Worm (Caenorhabditis elegans) whole organism, young adult: ENCODE data around the gene dhc-3.

Experiments
- B0019.2 ChIP-seq: fragments of 200-800 bp; sonication (Bioruptor generic); conservative IDR thresholded peaks from 2 replicates; pipeline ENCODE4 v1.3.6; 2022; ENCODE audit warnings: missing genetic modification reagents, missing genetic modification characterization, missing compliant biosample characterization
- B0336.3 ChIP-seq: fragments of 200-800 bp; sonication (Bioruptor generic); IDR thresholded peaks from 2 replicates; pipeline ENCODE4 v1.3.6; 2022; ENCODE audit warnings: missing genetic modification characterization, missing compliant biosample characterization
- C06A6.2 ChIP-seq: fragments of 200-800 bp; sonication (Bioruptor generic); conservative IDR thresholded peaks from 2 replicates; pipeline ENCODE4 v1.3.6; 2022; ENCODE audit warnings: missing genetic modification characterization, missing compliant biosample characterization
- F22D6.2 ChIP-seq: sonication (generic microtip); optimal IDR thresholded peaks from 2 replicates; lab custom pipeline; 2016; ENCODE audit warnings: mild to moderate bottlenecking, missing genetic modification characterization, missing compliant biosample characterization
- F23B12.7 ChIP-seq: sonication (generic microtip); optimal IDR thresholded peaks from 2 replicates; lab custom pipeline; 2017; ENCODE audit warnings: missing genetic modification characterization, mild to moderate bottlenecking, missing compliant biosample characterization, antibody characterized with exemption, moderate library complexity; ENCODE audit not compliant: insufficient read depth
- F33H1.4 ChIP-seq: fragments of 200-800 bp; sonication (Bioruptor generic); IDR thresholded peaks from 2 replicates; pipeline ENCODE4 v1.3.6; 2022; ENCODE audit warnings: missing genetic modification reagents, missing genetic modification characterization, missing compliant biosample characterization
- F55B11.4 ChIP-seq: sonication (generic microtip); optimal IDR thresholded peaks from 2 replicates; lab custom pipeline; 2016; ENCODE audit warnings: missing compliant biosample characterization, missing genetic modification characterization, borderline replicate concordance; ENCODE audit not compliant: insufficient read depth
- K12H6.12 ChIP-seq: fragments of 200-800 bp; sonication (Bioruptor generic); optimal IDR thresholded peaks from 2 replicates; lab custom pipeline; 2018; ENCODE audit warnings: mild to moderate bottlenecking, missing genetic modification characterization, missing compliant biosample characterization
- T07F8.4 ChIP-seq: sonication (generic microtip); optimal IDR thresholded peaks from 2 replicates; lab custom pipeline; 2016; ENCODE audit warnings: mild to moderate bottlenecking, missing genetic modification characterization, moderate library complexity, missing compliant biosample characterization
- akir-1 ChIP-seq: fragments of 200-800 bp; sonication (Bioruptor generic); optimal IDR thresholded peaks from 2 replicates; lab custom pipeline; 2018; ENCODE audit warnings: mild to moderate bottlenecking, missing genetic modification characterization, moderate library complexity, missing compliant biosample characterization
- ama-1 ChIP-seq, 3 experiments: fragments of 150-350 bp in 1 of 3; sonication (generic microtip) in 2 of 3; optimal IDR thresholded peaks; 2 replicates each; lab custom pipeline; 2014 to 2018; ENCODE audit warnings: missing biosample characterization in 2 of 3, missing genetic modification characterization in 2 of 3, missing genetic modification reagents in 2 of 3
- atf-7 ChIP-seq: sonication (generic microtip); optimal IDR thresholded peaks from 2 replicates; lab custom pipeline; 2017; ENCODE audit warnings: mild to moderate bottlenecking, missing genetic modification characterization, missing compliant biosample characterization
- attf-6 ChIP-seq: fragments of 200-800 bp; sonication (Bioruptor generic); IDR thresholded peaks from 2 replicates; pipeline ENCODE4 v1.3.6; 2022; ENCODE audit warnings: missing genetic modification reagents, missing genetic modification characterization, missing compliant biosample characterization
- bed-1 ChIP-seq: fragments of 200-800 bp; sonication (Bioruptor generic); IDR thresholded peaks from 2 replicates; pipeline ENCODE4 v1.3.6; 2022; ENCODE audit warnings: missing genetic modification reagents, missing genetic modification characterization, missing compliant biosample characterization
- cebp-1 ChIP-seq, 2 experiments: fragments of 200-800 bp in 1 of 2; sonication (Bioruptor generic) in 1 of 2; sonication (generic microtip) in 1 of 2; IDR thresholded peaks in 1 of 2; optimal IDR thresholded peaks in 1 of 2; 2 replicates each; pipeline versions ENCODE4 v1.3.6 to Lab custom; 2017 to 2022; ENCODE audit warnings: missing compliant biosample characterization in 2 of 2, missing genetic modification characterization in 2 of 2, mild to moderate bottlenecking in 1 of 2, missing genetic modification reagents in 1 of 2, moderate library complexity in 1 of 2
- ceh-27 ChIP-seq: fragments of 200-800 bp; sonication (Bioruptor generic); optimal IDR thresholded peaks from 2 replicates; lab custom pipeline; 2018; ENCODE audit warnings: mild to moderate bottlenecking, missing genetic modification characterization, moderate library complexity, missing compliant biosample characterization
- ceh-91 ChIP-seq: fragments of 200-800 bp; sonication (Bioruptor generic); IDR thresholded peaks from 2 replicates; pipeline ENCODE4 v1.3.6; 2022; ENCODE audit warnings: missing genetic modification reagents, missing genetic modification characterization, missing compliant biosample characterization
- dox-1 ChIP-seq: fragments of 200-800 bp; sonication (Bioruptor generic); IDR thresholded peaks from 2 replicates; pipeline ENCODE4 v1.3.6; 2022; ENCODE audit warnings: missing genetic modification reagents, missing genetic modification characterization, missing compliant biosample characterization
- efl-1 ChIP-seq: fragments of 150-350 bp; optimal IDR thresholded peaks from 2 replicates; lab custom pipeline; 2014; ENCODE audit warnings: missing biosample characterization, missing genetic modification reagents, missing genetic modification characterization
- hmg-1.2 ChIP-seq: fragments of 200-800 bp; sonication (Bioruptor generic); IDR thresholded peaks from 2 replicates; pipeline ENCODE4 v1.3.6; 2022; ENCODE audit warnings: missing genetic modification reagents, missing genetic modification characterization, missing compliant biosample characterization
- hmg-20 ChIP-seq: fragments of 200-800 bp; sonication (Bioruptor generic); IDR thresholded peaks from 2 replicates; pipeline ENCODE4 v1.3.6; 2022; ENCODE audit warnings: missing genetic modification reagents, missing genetic modification characterization, missing compliant biosample characterization
- let-526 ChIP-seq: fragments of 200-800 bp; sonication (Bioruptor generic); IDR thresholded peaks from 2 replicates; pipeline ENCODE4 v1.3.6; 2022; ENCODE audit warnings: missing genetic modification reagents, missing genetic modification characterization, missing compliant biosample characterization
- lin-35 ChIP-seq, 3 experiments: fragments of 150-350 bp in 2 of 3; sonication (generic microtip) in 1 of 3; optimal IDR thresholded peaks; 2 replicates each; lab custom pipeline; 2014 to 2018; ENCODE audit warnings: missing biosample characterization in 3 of 3, missing genetic modification characterization in 3 of 3, missing genetic modification reagents in 3 of 3
- madf-3 ChIP-seq: fragments of 200-800 bp; sonication (Bioruptor generic); IDR thresholded peaks from 2 replicates; pipeline ENCODE4 v1.3.6; 2022; ENCODE audit warnings: missing genetic modification reagents, missing genetic modification characterization, missing compliant biosample characterization
- madf-6 ChIP-seq: fragments of 200-800 bp; sonication (Bioruptor generic); IDR thresholded peaks from 2 replicates; pipeline ENCODE4 v1.3.6; 2022; ENCODE audit warnings: missing genetic modification reagents, missing genetic modification characterization, missing compliant biosample characterization
- mcd-1 ChIP-seq: fragments of 200-800 bp; sonication (Bioruptor generic); IDR thresholded peaks from 2 replicates; pipeline ENCODE4 v1.3.6; 2022; ENCODE audit warnings: missing genetic modification reagents, missing genetic modification characterization, missing compliant biosample characterization
- nfya-1 ChIP-seq: sonication (generic microtip); optimal IDR thresholded peaks from 2 replicates; lab custom pipeline; 2017; ENCODE audit warnings: antibody characterized with exemption, missing compliant biosample characterization, missing genetic modification characterization, borderline replicate concordance; ENCODE audit not compliant: insufficient read depth
- nhr-179 ChIP-seq: sonication (generic microtip); optimal IDR thresholded peaks from 2 replicates; lab custom pipeline; 2016; ENCODE audit warnings: mild to moderate bottlenecking, missing genetic modification characterization, missing compliant biosample characterization
- nhr-80 ChIP-seq: sonication (generic microtip); optimal IDR thresholded peaks from 2 replicates; lab custom pipeline; 2016; ENCODE audit warnings: missing genetic modification characterization, missing compliant biosample characterization
- rcor-1 ChIP-seq: fragments of 200-800 bp; sonication (Bioruptor generic); IDR thresholded peaks from 2 replicates; pipeline ENCODE4 v1.3.6; 2022; ENCODE audit warnings: missing genetic modification reagents, missing genetic modification characterization, missing compliant biosample characterization
- rec-8 ChIP-seq, 2 experiments: sonication (generic microtip); optimal IDR thresholded peaks; 2 replicates each; lab custom pipeline; 2016; ENCODE audit warnings: mild to moderate bottlenecking in 2 of 2, missing genetic modification characterization in 2 of 2, missing genetic modification reagents in 2 of 2, missing genotype in 2 of 2, missing biosample characterization in 1 of 2, missing compliant biosample characterization in 1 of 2, moderate library complexity in 1 of 2
- repo-1 ChIP-seq: sonication (generic microtip); optimal IDR thresholded peaks from 2 replicates; lab custom pipeline; 2017; ENCODE audit warnings: mild to moderate bottlenecking, missing genetic modification characterization, missing compliant biosample characterization
- rpc-1 ChIP-seq, 2 experiments: fragments of 150-350 bp in 1 of 2; sonication (generic microtip) in 1 of 2; optimal IDR thresholded peaks; 2 replicates each; lab custom pipeline; 2014 to 2018; ENCODE audit warnings: missing biosample characterization in 1 of 2, missing genetic modification characterization in 1 of 2, missing genetic modification reagents in 1 of 2, missing genotype in 1 of 2
- snpc-1.3 ChIP-seq: sonication (generic microtip); optimal IDR thresholded peaks from 2 replicates; lab custom pipeline; 2017; ENCODE audit warnings: missing genetic modification characterization, mild to moderate bottlenecking, missing compliant biosample characterization, antibody characterized with exemption, moderate library complexity, missing genotype, missing genetic modification reagents; ENCODE audit not compliant: insufficient read depth
- snpc-4 ChIP-seq, 5 experiments: fragments of 150-350 bp in 1 of 5; sonication (generic microtip) in 4 of 5; optimal IDR thresholded peaks; 2 replicates each; lab custom pipeline; 2014 to 2018; ENCODE audit warnings: missing genetic modification characterization in 5 of 5, missing biosample characterization in 3 of 5, antibody characterized with exemption in 2 of 5, mild to moderate bottlenecking in 2 of 5, missing compliant biosample characterization in 2 of 5, missing genotype in 2 of 5, moderate library complexity in 2 of 5, missing genetic modification reagents in 1 of 5
- sptf-2 ChIP-seq: fragments of 200-800 bp; sonication (Bioruptor generic); optimal IDR thresholded peaks from 2 replicates; lab custom pipeline; 2018; ENCODE audit warnings: mild to moderate bottlenecking, missing genetic modification characterization, missing compliant biosample characterization
- ztf-28 ChIP-seq: fragments of 200-800 bp; sonication (Bioruptor generic); IDR thresholded peaks from 2 replicates; pipeline ENCODE4 v1.3.6; 2022; ENCODE audit warnings: missing genetic modification reagents, missing genetic modification characterization, missing compliant biosample characterization

The dhc-3 gene

DNA sequence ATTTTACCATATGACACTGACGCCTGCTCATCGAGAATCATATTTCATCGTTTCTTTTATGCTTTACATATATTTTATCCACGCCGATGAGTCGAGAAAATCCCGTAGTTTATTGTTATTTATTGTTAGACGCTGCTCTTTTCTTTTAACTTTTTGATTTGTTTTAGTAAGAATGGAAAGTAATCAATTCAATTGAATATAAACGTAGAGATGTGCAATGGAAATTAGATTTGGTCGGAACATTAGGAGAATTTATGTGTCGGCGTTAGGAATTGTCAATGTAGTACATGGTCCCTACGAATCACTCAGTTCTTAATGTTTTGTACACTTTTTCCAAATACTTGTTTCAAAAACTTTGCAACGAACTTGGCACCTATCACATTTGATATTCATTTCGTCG lies 26.5 kb downstream of the dhc-3 start (continued):
- TF ChIP-seq ceh-27 (GFP tag; lab: Kevin White, UChicago) (no peak), F33H1.4 (GFP tag; lab: Robert Waterston, UW) (no peak)

DNA sequence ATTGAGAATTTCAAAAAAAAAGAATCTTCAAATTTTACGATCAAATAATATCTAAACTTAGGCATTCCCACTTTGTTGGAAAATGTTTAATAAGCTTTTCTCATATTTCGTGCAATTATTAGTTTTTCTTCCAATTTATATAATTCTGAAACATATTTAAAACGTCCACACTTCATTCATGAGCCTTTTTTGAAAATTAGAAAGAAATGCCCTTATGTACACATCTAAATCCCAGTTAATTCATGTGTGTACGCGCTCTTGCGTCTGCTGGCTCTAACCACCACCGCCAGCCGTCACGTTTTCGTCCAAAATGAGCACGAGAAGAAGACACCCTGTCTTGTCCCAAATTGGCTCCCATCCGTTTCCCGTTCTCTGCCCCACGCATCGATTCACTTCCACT lies 27.8 kb downstream of the dhc-3 start:
- TF ChIP-seq K12H6.12 (tag; lab: Kevin White, UChicago) (no peak), bed-1 (GFP tag; lab: Robert Waterston, UW) (0 out of 2 replicates have a peak, but pooled peaks have one; percentile 44)

DNA sequence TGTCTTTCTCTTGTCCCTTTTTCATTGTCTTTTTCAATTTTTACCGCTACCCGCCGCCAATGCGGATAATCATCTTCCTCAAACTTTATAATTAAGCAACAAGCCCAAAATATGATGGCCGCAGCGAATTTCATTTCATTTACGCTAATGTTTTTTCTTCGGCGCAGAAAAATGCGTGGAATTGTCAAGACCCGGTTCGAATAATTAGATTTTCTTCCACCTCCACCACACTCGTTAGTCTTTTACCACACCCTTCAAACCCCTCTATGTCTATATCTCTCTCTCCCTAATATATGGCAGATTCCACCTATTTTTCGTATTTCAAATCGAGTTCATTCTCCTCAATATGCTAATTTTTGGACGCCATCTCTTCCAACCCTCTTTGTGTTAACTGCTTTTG lies 31.7 kb downstream of the dhc-3 start:
- TF ChIP-seq rcor-1, result no peak
- no peak for TF ChIP-seq efl-1 (GFP tag; lab: Kevin White, UChicago)
- no peak for TF ChIP-seq lin-35 (GFP tag; optimal IDR thresholded peaks at IDR 0.05; lab: Kevin White, UChicago)
- TF ChIP-seq repo-1, result no peak
- no peak for TF ChIP-seq F55B11.4 (tag; lab: Kevin White, UChicago)
- no peak for TF ChIP-seq C06A6.2 (GFP tag; lab: Robert Waterston, UW)
- no peak for TF ChIP-seq nhr-179
- no peak for TF ChIP-seq ztf-28 (GFP tag; lab: Robert Waterston, UW)
- TF ChIP-seq hmg-20 (GFP tag; lab: Robert Waterston, UW), result no peak
- no peak for TF ChIP-seq hmg-1.2 (GFP tag; lab: Robert Waterston, UW)
- TF ChIP-seq B0019.2 (GFP tag; lab: Robert Waterston, UW), result no peak
- TF ChIP-seq nfya-1 (tag; lab: Kevin White, UChicago), result no peak
- no peak for TF ChIP-seq let-526 (GFP tag; lab: Robert Waterston, UW)
- no peak for TF ChIP-seq T07F8.4 (tag; lab: Kevin White, UChicago)
- no peak for TF ChIP-seq atf-7
- TF ChIP-seq sptf-2 (GFP tag; lab: Kevin White, UChicago), result no peak
- no peak for TF ChIP-seq rpc-1 (optimal IDR thresholded peaks at IDR 0.05; lab: Kevin White, UChicago)
- TF ChIP-seq rpc-1 (tag; optimal IDR thresholded peaks at IDR 0.05; lab: Kevin White, UChicago), result no peak
- TF ChIP-seq, all 124 proteins: peak for 0

DNA sequence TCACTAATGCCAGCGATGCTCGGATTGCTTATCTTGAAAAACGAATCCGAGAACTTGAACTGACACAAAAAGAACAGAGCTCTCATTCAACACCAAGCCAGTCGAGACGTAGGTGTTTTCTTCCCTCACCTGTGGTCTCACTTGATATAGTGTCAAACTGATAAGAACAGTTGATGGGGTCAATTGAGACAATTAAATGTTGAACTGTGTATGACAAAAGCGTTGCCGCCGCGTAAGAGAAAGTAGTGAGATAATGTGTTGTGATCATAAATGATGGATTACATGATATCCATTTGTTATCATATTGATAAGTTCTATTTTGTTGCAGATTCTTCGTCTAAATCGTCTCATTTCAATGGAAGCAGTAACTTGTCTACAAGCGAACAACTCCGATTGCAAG lies 34.9 kb downstream of the dhc-3 start:
- peak; percentile 22 for TF ChIP-seq nhr-80 (tag; lab: Kevin White, UChicago)
- TF ChIP-seq F22D6.2, result no peak
- no peak for TF ChIP-seq F23B12.7 (tag; lab: Kevin White, UChicago)

DNA sequence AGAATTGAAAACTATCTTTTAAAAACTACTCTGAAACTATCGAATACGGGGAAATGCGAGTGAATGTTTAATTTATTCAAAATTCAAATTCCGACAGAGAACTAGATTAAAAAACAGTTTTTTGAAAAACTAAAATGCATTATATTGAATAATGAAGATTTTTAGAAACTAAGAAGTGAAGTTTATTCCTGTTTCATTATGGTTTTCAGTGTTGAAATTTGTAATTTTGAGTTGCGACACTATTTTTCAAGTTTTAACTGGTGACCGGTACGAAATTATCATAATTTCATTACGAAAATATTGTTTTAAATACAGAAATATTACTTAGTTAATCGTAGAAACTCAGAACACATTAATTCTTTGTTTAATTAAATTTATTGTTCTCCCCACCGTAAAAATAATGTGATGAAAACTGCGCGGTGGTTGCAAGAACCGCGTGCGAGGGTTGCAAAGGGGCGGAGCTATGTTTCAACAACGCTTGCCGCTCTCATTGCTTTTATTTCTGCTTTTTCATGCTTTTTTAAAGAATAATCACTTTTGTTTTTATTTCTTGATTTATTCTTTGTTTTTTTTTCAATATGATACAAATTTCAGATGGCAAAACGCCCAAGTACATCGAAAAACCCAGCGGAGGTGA lies 37.5 kb downstream of the dhc-3 start, which contains the start of gene him-17:
Gene him-17, plus strand, starts transcription at position 595 of the 637 bp plus-strand sequence.
- TF ChIP-seq efl-1 (GFP tag; lab: Kevin White, UChicago) (peak; percentile 3), snpc-4 (GFP tag; optimal IDR thresholded peaks at IDR 0.05; lab: Kevin White, UChicago) (no peak), snpc-4 (tag; optimal IDR thresholded peaks at IDR 0.05; lab: Kevin White, UChicago) (peak in 2 of 4 experiments; percentile 2 to 22), rec-8 (tag; optimal IDR thresholded peaks at IDR 0.05; lab: Kevin White, UChicago) (no peak), madf-6 (GFP tag; lab: Robert Waterston, UW) (peak; percentile 56), B0336.3 (peak; percentile 54; the same call in 1 of the 2 replicates), dox-1 (GFP tag; lab: Robert Waterston, UW) (peak; percentile 61; the same call in 1 of the 2 replicates), snpc-1.3 (peak; percentile 10), lin-35 (GFP tag; optimal IDR thresholded peaks at IDR 0.05; lab: Kevin White, UChicago) (peak in 1 of 3 experiments; percentile 17), ama-1 (optimal IDR thresholded peaks at IDR 0.05; lab: Kevin White, UChicago) (no peak), ama-1 (GFP tag; optimal IDR thresholded peaks at IDR 0.05; lab: Kevin White, UChicago) (peak in 1 of 2 experiments; percentile 20), T07F8.4 (tag; lab: Kevin White, UChicago) (no peak), ceh-91 (no peak), rcor-1 (no peak), attf-6 (no peak), mcd-1 (GFP tag; lab: Robert Waterston, UW) (peak; percentile 44), akir-1 (no peak), madf-3 (GFP tag; lab: Robert Waterston, UW) (peak; percentile 33; the same call in 1 of the 2 replicates), cebp-1 (GFP tag; IDR thresholded peaks at IDR 0.05; lab: Robert Waterston, UW) (no peak), cebp-1 (tag; optimal IDR thresholded peaks at IDR 0.05; lab: Kevin White, UChicago) (peak; percentile 45), F23B12.7 (tag; lab: Kevin White, UChicago) (peak; percentile 49), repo-1 (peak; percentile 13)
